Worm (Caenorhabditis elegans) whole organism, L4 larva: ENCODE results near the gene T07H3.8.

ENCODE experiments used
- D1046.2 ChIP-seq: fragments of 200-800 bp; sonication (Bioruptor generic); IDR thresholded peaks from 2 replicates; pipeline ENCODE4 v1.3.6; 2022; ENCODE audit warnings: missing genetic modification characterization, missing compliant biosample characterization
- ama-1 ChIP-seq: fragments of 150-350 bp; optimal IDR thresholded peaks from 2 replicates; lab custom pipeline; 2014; ENCODE audit warnings: inconsistent platforms, mixed read lengths
- ces-1 ChIP-seq: fragments of 150-350 bp; sonication (generic microtip); optimal IDR thresholded peaks from 4 replicates; lab custom pipeline; 2014; ENCODE audit warnings: missing biosample characterization, missing genetic modification reagents, missing genetic modification characterization
- daf-12 ChIP-seq: fragments of 150-350 bp; optimal IDR thresholded peaks from 2 replicates; lab custom pipeline; 2014; ENCODE audit warnings: missing biosample characterization, missing genetic modification reagents, missing genetic modification characterization
- fkh-10 ChIP-seq: fragments of 150-350 bp; optimal IDR thresholded peaks from 2 replicates; lab custom pipeline; 2014; ENCODE audit warnings: missing biosample characterization, missing genetic modification reagents, missing genetic modification characterization
- lir-3 ChIP-seq: sonication (generic microtip); optimal IDR thresholded peaks from 2 replicates; lab custom pipeline; 2016; ENCODE audit warnings: mild to moderate bottlenecking, missing genetic modification characterization, missing compliant biosample characterization
- mdl-1 ChIP-seq, 2 experiments: fragments of 150-350 bp in 1 of 2; sonication (generic microtip) in 1 of 2; optimal IDR thresholded peaks; 2 replicates each; lab custom pipeline; 2014 to 2017; ENCODE audit warnings: missing biosample characterization in 2 of 2, missing genetic modification characterization in 2 of 2
- tag-97 ChIP-seq: fragments of 200-800 bp; sonication (Bioruptor generic); IDR thresholded peaks from 2 replicates; pipeline ENCODE4 v1.3.6; 2022; ENCODE audit warnings: missing genetic modification characterization, missing compliant biosample characterization
- unc-39 ChIP-seq: sonication (generic microtip); optimal IDR thresholded peaks from 2 replicates; lab custom pipeline; 2017; ENCODE audit warnings: missing biosample characterization, missing genetic modification characterization

- TF ChIP-seq lir-3 = no peak
- TF ChIP-seq mdl-1 (tag; optimal IDR thresholded peaks at IDR 0.05; lab: Kevin White, UChicago) = no peak
- no peak for TF ChIP-seq unc-39
- TF ChIP-seq D1046.2 = no peak
- TF ChIP-seq fkh-10 = no peak
- TF ChIP-seq ces-1 (GFP tag; lab: Kevin White, UChicago) = no peak
- TF ChIP-seq daf-12 (tag; lab: Kevin White, UChicago) = no peak
- TF ChIP-seq tag-97 (GFP tag; lab: Robert Waterston, UW) = no peak
- no peak for TF ChIP-seq ama-1 (lab: Kevin White, UChicago)
Measured at ce11 chrII:1625666-1626065, 39.3 kb downstream of the T07H3.8 start, which contains the start of gene C08E3.14.
